Fruit fly (Drosophila melanogaster): ENCODE results near the gene wts.

wts gene

dm6 chr3R:30809287-30809933 lies 3.0 kb upstream of the wts start (continued):
- TF ChIP-seq HLHmδ (GFP tag; optimal IDR thresholded peaks at IDR 0.05): no peak
- no peak for TF ChIP-seq twi (tag; optimal IDR thresholded peaks at IDR 0.05)
- peak; percentile 97 for TF ChIP-seq pros (GFP tag; optimal IDR thresholded peaks at IDR 0.05)
- no peak for TF ChIP-seq stc (GFP tag; IDR thresholded peaks at IDR 0.05)
- no peak for TF ChIP-seq amos (GFP tag; IDR thresholded peaks at IDR 0.05; ENCODE audit: partially characterized antibody)
- no peak for TF ChIP-seq CG10654 (GFP tag; optimal IDR thresholded peaks at IDR 0.05)
- TF ChIP-seq Nf-YB (GFP tag; optimal IDR thresholded peaks at IDR 0.05): no peak
- TF ChIP-seq CG12769 (tag; optimal IDR thresholded peaks at IDR 0.05): no peak
- no peak for TF ChIP-seq CG18262 (tag; optimal IDR thresholded peaks at IDR 0.05)
- no peak for TF ChIP-seq ab (GFP tag; optimal IDR thresholded peaks at IDR 0.05)
- TF ChIP-seq inv (GFP tag; IDR thresholded peaks at IDR 0.05; ENCODE audit: partially characterized antibody): no peak
- no peak for TF ChIP-seq CG11723 (GFP tag; optimal IDR thresholded peaks at IDR 0.05)
- peak; percentile 74; the same call in 1 of the 4 replicates for TF ChIP-seq chinmo (GFP tag; IDR thresholded peaks at IDR 0.05; ENCODE audit: partially characterized antibody)
- no peak for TF ChIP-seq CG7745 (tag; optimal IDR thresholded peaks at IDR 0.05)
- no peak for TF ChIP-seq peb (GFP tag; IDR thresholded peaks at IDR 0.05)
- TF ChIP-seq CG14050 (GFP tag; IDR thresholded peaks at IDR 0.05): no peak
- TF ChIP-seq cato (GFP tag; optimal IDR thresholded peaks at IDR 0.05; ENCODE audit: borderline replicate concordance): no peak
- TF ChIP-seq Tbp (GFP tag; optimal IDR thresholded peaks at IDR 0.05): no peak
- no peak for TF ChIP-seq Oli (tag; optimal IDR thresholded peaks at IDR 0.05)
- TF ChIP-seq D19A (tag; optimal IDR thresholded peaks at IDR 0.05): peak; percentile 98
- no peak for TF ChIP-seq Gsc (GFP tag; IDR thresholded peaks at IDR 0.05)
- TF ChIP-seq CG12219 (GFP tag; optimal IDR thresholded peaks at IDR 0.05): no peak
- TF ChIP-seq da (GFP tag; optimal IDR thresholded peaks at IDR 0.05): no peak
- TF ChIP-seq hbn (GFP tag; IDR thresholded peaks at IDR 0.05; ENCODE audit: partially characterized antibody): no peak
- no peak for TF ChIP-seq CG3726 (GFP tag; IDR thresholded peaks at IDR 0.05)
- TF ChIP-seq Awh (GFP tag; IDR thresholded peaks at IDR 0.05): 0 out of 2 replicates have a peak, but pooled peaks have one; percentile 6
- TF ChIP-seq CG8924 (tag; optimal IDR thresholded peaks at IDR 0.05): peak; percentile 20
- TF ChIP-seq H15 (GFP tag; IDR thresholded peaks at IDR 0.05): no peak
- no peak for TF ChIP-seq Doc3 (GFP tag; IDR thresholded peaks at IDR 0.05; ENCODE audit: partially characterized antibody)
- TF ChIP-seq Stat92E (GFP tag; optimal IDR thresholded peaks at IDR 0.05): peak in 1 of 3 experiments; percentile 88
- no peak for TF ChIP-seq CG4404 (GFP tag; IDR thresholded peaks at IDR 0.05)
- no peak for TF ChIP-seq CG11695 (GFP tag; IDR thresholded peaks at IDR 0.05)
- TF ChIP-seq tll (GFP tag; optimal IDR thresholded peaks at IDR 0.05): peak in 1 of 2 experiments; percentile 79
- TF ChIP-seq NK7.1 (GFP tag; optimal IDR thresholded peaks at IDR 0.05): no peak
- peak; percentile 86 for TF ChIP-seq CG4360 (GFP tag; IDR thresholded peaks at IDR 0.05)
- TF ChIP-seq CG32767 (GFP tag; IDR thresholded peaks at IDR 0.05): no peak
- TF ChIP-seq CG11247 (GFP tag; IDR thresholded peaks at IDR 0.05): no peak
- peak; percentile 12 for TF ChIP-seq Med (GFP tag)
- TF ChIP-seq CG6791 (GFP tag; IDR thresholded peaks at IDR 0.05; ENCODE audit: partially characterized antibody): 0 out of 3 replicates have a peak, but pooled peaks have one; percentile 22
- TF ChIP-seq CG12236 (GFP tag; optimal IDR thresholded peaks at IDR 0.05): no peak
- TF ChIP-seq ftz-f1 (GFP tag; optimal IDR thresholded peaks at IDR 0.05): no peak
- no peak for TF ChIP-seq CG34224 (GFP tag; IDR thresholded peaks at IDR 0.05; ENCODE audit: partially characterized antibody)
- peak; percentile 11 for TF ChIP-seq nerfin-1 (tag; optimal IDR thresholded peaks at IDR 0.05)
- TF ChIP-seq CG10321 (GFP tag; IDR thresholded peaks at IDR 0.05): no peak
- no peak for TF ChIP-seq hth (optimal IDR thresholded peaks at IDR 0.05)
- TF ChIP-seq sd (tag; optimal IDR thresholded peaks at IDR 0.05): peak; percentile 10
- no peak for TF ChIP-seq CG2202 (tag; optimal IDR thresholded peaks at IDR 0.05)
- TF ChIP-seq tap (tag; optimal IDR thresholded peaks at IDR 0.05): no peak
- TF ChIP-seq CG34376 (GFP tag; optimal IDR thresholded peaks at IDR 0.05): no peak

All from whole organism, embryonic.